Worm (Caenorhabditis elegans) whole organism, L3 larva: Measurements from ENCODE around the gene Y69H2.3.

Experiments
- R02D3.7 ChIP-seq: fragments of 150-350 bp; optimal IDR thresholded peaks from 2 replicates; lab custom pipeline; 2014; ENCODE audit warnings: missing biosample characterization, missing genetic modification characterization
- ceh-82 ChIP-seq: fragments of 150-350 bp; optimal IDR thresholded peaks from 2 replicates; lab custom pipeline; 2014; ENCODE audit warnings: missing biosample characterization, missing genetic modification characterization
- elt-1 ChIP-seq: fragments of 150-350 bp; optimal IDR thresholded peaks from 2 replicates; lab custom pipeline; 2014; ENCODE audit warnings: missing biosample characterization, missing genetic modification characterization
- fkh-10 ChIP-seq: sonication (generic microtip); optimal IDR thresholded peaks from 2 replicates; lab custom pipeline; 2017; ENCODE audit warnings: missing biosample characterization, missing genetic modification reagents, missing genetic modification characterization
- fos-1 ChIP-seq: fragments of 150-350 bp; optimal IDR thresholded peaks from 2 replicates; lab custom pipeline; 2014; ENCODE audit warnings: missing biosample characterization, missing genetic modification characterization
- nfya-1 ChIP-seq: sonication (generic microtip); optimal IDR thresholded peaks from 2 replicates; lab custom pipeline; 2017; ENCODE audit warnings: missing genetic modification characterization, mild to moderate bottlenecking, missing compliant biosample characterization, antibody characterized with exemption, moderate library complexity; ENCODE audit not compliant: insufficient read depth
- nhr-77 ChIP-seq: fragments of 150-350 bp; optimal IDR thresholded peaks from 2 replicates; lab custom pipeline; 2014; ENCODE audit warnings: missing biosample characterization, missing genetic modification characterization
- skn-1 ChIP-seq: fragments of 150-350 bp; optimal IDR thresholded peaks from 2 replicates; lab custom pipeline; 2014; ENCODE audit warnings: missing biosample characterization, missing genetic modification characterization
- unc-39 ChIP-seq: sonication (generic microtip); optimal IDR thresholded peaks from 4 replicates; lab custom pipeline; 2017; ENCODE audit warnings: missing biosample characterization, missing genetic modification characterization
- zag-1 ChIP-seq: fragments of 150-350 bp; optimal IDR thresholded peaks from 2 replicates; lab custom pipeline; 2014; ENCODE audit warnings: missing biosample characterization, missing genetic modification characterization
- ztf-4 ChIP-seq: fragments of 150-350 bp; optimal IDR thresholded peaks from 2 replicates; lab custom pipeline; 2014; ENCODE audit warnings: missing biosample characterization, missing genetic modification characterization

DNA sequence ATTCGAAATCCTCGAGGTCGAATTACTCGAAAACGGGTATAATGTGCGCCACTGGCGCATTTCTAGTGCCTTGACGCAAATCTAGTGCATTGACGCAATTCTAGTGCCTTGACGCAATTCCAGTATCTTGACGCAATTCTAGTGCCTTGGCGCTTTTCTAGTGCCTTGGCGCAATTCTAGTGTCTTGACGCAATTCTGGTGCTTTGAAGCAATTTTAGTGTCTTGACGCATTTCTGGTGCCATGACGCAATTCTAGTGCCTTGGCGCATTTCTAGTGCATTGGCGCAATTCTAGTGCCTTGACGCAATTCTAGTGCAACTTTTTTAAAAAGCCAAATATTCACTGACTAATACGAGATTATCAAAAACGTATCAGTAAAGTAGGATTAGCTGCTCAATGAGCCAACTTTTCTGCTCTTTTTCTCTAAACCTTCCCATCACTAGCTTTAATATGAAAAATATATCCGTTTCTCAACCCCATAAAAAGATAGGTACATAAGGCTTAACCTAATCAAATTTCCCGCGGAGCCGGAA, 20.6 kb upstream of the Y69H2.3 start, which contains the start of gene Y69H2.17:
- TF ChIP-seq elt-1 (tag; lab: Kevin White, UChicago) (no peak), fkh-10 (GFP tag; lab: Kevin White, UChicago) (no peak), R02D3.7 (tag; lab: Kevin White, UChicago) (no peak), nhr-77 (no peak), skn-1 (tag; lab: Kevin White, UChicago) (no peak), zag-1 (no peak), ceh-82 (tag; lab: Kevin White, UChicago) (no peak), ztf-4 (tag; lab: Kevin White, UChicago) (no peak), nfya-1 (tag; lab: Kevin White, UChicago) (no peak), unc-39 (no peak), fos-1 (tag; lab: Kevin White, UChicago) (no peak)
